Fruit fly (Drosophila melanogaster): Measurements from ENCODE around the gene CG4080.
A peak's percentile ranks its signal among the peaks of the same experiment; 100 is the strongest.

CG4080 gene

DNA sequence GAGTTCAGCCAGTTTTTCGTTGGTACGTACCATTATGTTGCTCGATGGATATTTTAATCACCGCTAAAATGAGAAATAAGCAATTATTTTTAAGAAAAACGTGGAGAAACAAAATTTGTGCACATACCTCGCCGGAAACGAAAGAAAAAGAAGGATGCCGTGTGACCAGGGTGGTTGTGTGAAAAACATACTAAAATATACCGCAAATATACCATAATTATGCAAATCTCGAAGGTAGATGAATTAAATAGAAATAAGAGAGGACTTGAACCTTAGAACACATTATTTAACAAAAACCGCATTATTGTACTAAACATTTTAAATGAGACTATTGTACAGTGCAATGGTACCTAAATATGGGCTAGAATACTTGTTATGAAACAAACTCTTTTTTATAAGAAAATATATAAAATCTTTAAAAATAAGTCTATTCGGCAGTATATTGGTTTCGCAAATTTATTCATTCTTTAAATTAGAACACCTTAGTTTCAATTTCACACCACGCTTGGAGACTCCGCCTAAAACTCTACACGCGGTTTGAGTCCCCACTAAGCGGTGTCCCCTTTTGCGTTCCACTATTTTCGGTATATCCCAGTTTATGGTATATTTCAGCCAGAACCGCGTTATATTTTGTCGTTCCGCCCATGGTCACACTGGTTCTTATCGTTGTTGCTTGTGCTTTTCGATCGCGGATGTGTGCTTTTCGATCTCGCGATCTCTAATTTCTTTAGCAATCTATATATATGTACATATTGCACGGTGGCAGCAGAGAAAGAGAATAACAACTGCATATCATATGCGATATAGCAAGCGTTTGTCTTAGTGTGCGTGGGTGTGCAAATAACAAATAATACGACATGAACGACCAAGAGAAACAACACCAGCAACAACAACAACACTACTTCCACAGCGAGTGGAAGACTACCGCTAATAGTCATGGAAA lies 30.9 kb upstream of the CG4080 start, which contains the start of the genes RpS17 and MTF-1 (continued):
- TF ChIP-seq tup (GFP tag; optimal IDR thresholded peaks at IDR 0.05) (no peak), CG3065 (GFP tag; optimal IDR thresholded peaks at IDR 0.05) (no peak), prd (optimal IDR thresholded peaks at IDR 0.05) (no peak), prd (GFP tag; IDR thresholded peaks at IDR 0.05) (no peak), CG3995 (GFP tag; optimal IDR thresholded peaks at IDR 0.05) (no peak), CG31224 (GFP tag; IDR thresholded peaks at IDR 0.05) (no peak), Lpt (GFP tag; optimal IDR thresholded peaks at IDR 0.05) (no peak), en (GFP tag; optimal IDR thresholded peaks at IDR 0.05) (peak; percentile 5), toy (GFP tag; IDR thresholded peaks at IDR 0.05) (no peak), da (GFP tag; optimal IDR thresholded peaks at IDR 0.05) (no peak), ash1 (GFP tag; optimal IDR thresholded peaks at IDR 0.05) (no peak), tio (GFP tag; optimal IDR thresholded peaks at IDR 0.05) (peak; percentile 47), sqz (GFP tag; optimal IDR thresholded peaks at IDR 0.05) (peak; percentile 40), CG11456 (GFP tag; IDR thresholded peaks at IDR 0.05) (peak; percentile 72; the same call in 2 of the 3 replicates), CG18599 (GFP tag; optimal IDR thresholded peaks at IDR 0.05) (peak; percentile 44), CG13775 (GFP tag; optimal IDR thresholded peaks at IDR 0.05) (peak; percentile 61), al (GFP tag; IDR thresholded peaks at IDR 0.05) (no peak), CG31441 (GFP tag; IDR thresholded peaks at IDR 0.05) (peak; percentile 41; the same call in 1 of the 2 replicates), CG30020 (tag; optimal IDR thresholded peaks at IDR 0.05) (peak; percentile 7), gsb-n (tag; optimal IDR thresholded peaks at IDR 0.05) (peak; percentile 38), abd-A (tag; optimal IDR thresholded peaks at IDR 0.05) (no peak), Antp (GFP tag; optimal IDR thresholded peaks at IDR 0.05) (no peak), Dbx (GFP tag; IDR thresholded peaks at IDR 0.05) (peak; percentile 34; the same call in 2 of the 3 replicates), CG5953 (GFP tag; IDR thresholded peaks at IDR 0.05) (no peak; the same call in 1 of the 2 replicates), B-H1 (GFP tag; IDR thresholded peaks at IDR 0.05) (peak; percentile 12; the same call in 1 of the 3 replicates), CoRest (tag; optimal IDR thresholded peaks at IDR 0.05) (peak; percentile 31), CG2889 (GFP tag; IDR thresholded peaks at IDR 0.05) (no peak), CG2875 (GFP tag; optimal IDR thresholded peaks at IDR 0.05) (no peak), CG30431 (GFP tag; optimal IDR thresholded peaks at IDR 0.05) (peak; percentile 12), CG9437 (GFP tag; optimal IDR thresholded peaks at IDR 0.05) (peak; percentile 16), CG32772 (GFP tag; IDR thresholded peaks at IDR 0.05) (no peak), CG8924 (tag; optimal IDR thresholded peaks at IDR 0.05) (peak; percentile 16), CG10209 (GFP tag; optimal IDR thresholded peaks at IDR 0.05) (peak; percentile 66), gsb (GFP tag; IDR thresholded peaks at IDR 0.05) (no peak), CG10979 (tag; optimal IDR thresholded peaks at IDR 0.05) (no peak), tap (tag; optimal IDR thresholded peaks at IDR 0.05) (peak; percentile 26), CG3726 (GFP tag; IDR thresholded peaks at IDR 0.05) (no peak), CG11093 (GFP tag; IDR thresholded peaks at IDR 0.05) (no peak), wek (GFP tag; optimal IDR thresholded peaks at IDR 0.05) (peak; percentile 98), ap (GFP tag; IDR thresholded peaks at IDR 0.05) (no peak), knrl (GFP tag; IDR thresholded peaks at IDR 0.05; ENCODE audit: partially characterized antibody) (no peak), Poxn (GFP tag; IDR thresholded peaks at IDR 0.05) (no peak), H2.0 (GFP tag; IDR thresholded peaks at IDR 0.05) (no peak), BtbVII (GFP tag; optimal IDR thresholded peaks at IDR 0.05) (peak; percentile 60), MBD-R2 (GFP tag; IDR thresholded peaks at IDR 0.05) (peak; percentile 43; the same call in 1 of the 2 replicates), vvl (GFP tag; IDR thresholded peaks at IDR 0.05) (peak; percentile 93), MTF-1 (GFP tag; optimal IDR thresholded peaks at IDR 0.05; ENCODE audit: borderline replicate concordance) (peak; percentile 93), Bteb2 (GFP tag; optimal IDR thresholded peaks at IDR 0.05) (no peak), mirr (GFP tag; optimal IDR thresholded peaks at IDR 0.05) (peak; percentile 55), C15 (GFP tag; IDR thresholded peaks at IDR 0.05) (no peak)

Measured in whole organism, embryonic.